Fruit fly (Drosophila melanogaster) whole organism, embryonic: ENCODE results near the gene lectin-37Db.
A peak's percentile ranks its signal among the peaks of the same experiment; 100 is the strongest.

Source experiments
- Atf6 ChIP-seq: fragments of 200-800 bp; sonication (Bioruptor generic); IDR thresholded peaks from 2 replicates; pipeline ENCODE4 v1.3.6; 2022; ENCODE audit warnings: missing biosample characterization, missing genetic modification characterization
- Awh ChIP-seq: fragments of 200-800 bp; sonication (Bioruptor generic); IDR thresholded peaks from 2 replicates; pipeline ENCODE4, ENCODE4 v1.3.6; 2022; ENCODE audit warnings: missing biosample characterization, missing genetic modification characterization
- CG10267 ChIP-seq: fragments of 200-800 bp; sonication (Bioruptor generic); optimal IDR thresholded peaks from 2 replicates; lab custom pipeline; 2018; ENCODE audit warnings: missing biosample characterization, mild to moderate bottlenecking, missing genetic modification characterization, moderate library complexity
- CG10274 ChIP-seq: fragments of 200-800 bp; sonication (Bioruptor generic); optimal IDR thresholded peaks from 3 replicates; lab custom pipeline; 2017; ENCODE audit warnings: missing biosample characterization, mild to moderate bottlenecking, missing genetic modification characterization
- CG10543 ChIP-seq: fragments of 200-800 bp; sonication (Bioruptor generic); optimal IDR thresholded peaks from 3 replicates; lab custom pipeline; 2017; ENCODE audit warnings: missing biosample characterization, mild to moderate bottlenecking, missing genetic modification characterization, moderate library complexity
- CG11093 ChIP-seq: fragments of 200-800 bp; sonication (Bioruptor generic); IDR thresholded peaks from 3 replicates; pipeline ENCODE4 v1.3.6; 2022; ENCODE audit warnings: missing biosample characterization, missing genetic modification characterization
- CG11560 ChIP-seq: fragments of 200-800 bp; sonication (Bioruptor generic); IDR thresholded peaks from 3 replicates; pipeline ENCODE4 v1.3.6; 2022; ENCODE audit warnings: missing biosample characterization, missing genetic modification characterization
- CG11723 ChIP-seq: fragments of 200-800 bp; sonication (Bioruptor generic); optimal IDR thresholded peaks from 2 replicates; lab custom pipeline; 2017; ENCODE audit warnings: missing biosample characterization, mild to moderate bottlenecking, missing genetic modification characterization
- CG12299 ChIP-seq: fragments of 200-800 bp; sonication (Bioruptor generic); optimal IDR thresholded peaks from 2 replicates; lab custom pipeline; 2018; ENCODE audit warnings: missing biosample characterization, mild to moderate bottlenecking, missing genetic modification characterization
- CG1529 ChIP-seq: fragments of 200-800 bp; sonication (Bioruptor generic); optimal IDR thresholded peaks from 3 replicates; lab custom pipeline; 2018; ENCODE audit warnings: missing biosample characterization, missing genetic modification characterization
- CG16815 ChIP-seq: fragments of 200-800 bp; sonication (Bioruptor generic); optimal IDR thresholded peaks from 3 replicates; lab custom pipeline; 2017; ENCODE audit warnings: missing biosample characterization, mild to moderate bottlenecking, missing genetic modification characterization
- CG17328 ChIP-seq: fragments of 200-800 bp; sonication (Bioruptor generic); IDR thresholded peaks from 2 replicates; pipeline ENCODE4 v1.3.6; 2022; ENCODE audit warnings: missing biosample characterization, missing genetic modification characterization
- CG18262 ChIP-seq: fragments of 200-800 bp; optimal IDR thresholded peaks from 3 replicates; lab custom pipeline; 2019; ENCODE audit warnings: missing biosample characterization, mild to moderate bottlenecking, missing genetic modification characterization, moderate library complexity
- CG18619 ChIP-seq: fragments of 200-800 bp; sonication (Bioruptor generic); optimal IDR thresholded peaks from 3 replicates; lab custom pipeline; 2017; ENCODE audit warnings: missing biosample characterization, mild to moderate bottlenecking, missing genetic modification characterization
- CG4707 ChIP-seq: fragments of 200-800 bp; sonication (Bioruptor generic); optimal IDR thresholded peaks from 2 replicates; lab custom pipeline; 2018; ENCODE audit warnings: missing biosample characterization, mild to moderate bottlenecking, missing genetic modification characterization, moderate library complexity
- CG4854 ChIP-seq: fragments of 200-800 bp; sonication (Bioruptor generic); optimal IDR thresholded peaks from 2 replicates; lab custom pipeline; 2016; ENCODE audit warnings: missing biosample characterization, missing genetic modification characterization, inconsistent platforms
- CG6254 ChIP-seq: fragments of 200-800 bp; sonication (Bioruptor generic); optimal IDR thresholded peaks from 3 replicates; lab custom pipeline; 2017; ENCODE audit warnings: mild to moderate bottlenecking, missing biosample characterization, missing genetic modification reagents, missing genetic modification characterization
- CG6683 ChIP-seq: fragments of 200-800 bp; sonication (Bioruptor generic); optimal IDR thresholded peaks from 2 replicates; lab custom pipeline; 2017; ENCODE audit warnings: missing biosample characterization, mild to moderate bottlenecking, missing genetic modification characterization, missing genetic modification reagents
- CG6689 ChIP-seq: fragments of 200-800 bp; sonication (Bioruptor generic); IDR thresholded peaks from 2 replicates; pipeline ENCODE4 v1.3.6; 2022; ENCODE audit warnings: missing biosample characterization, missing genetic modification characterization
- CG8388 ChIP-seq: fragments of 200-800 bp; sonication (Bioruptor generic); optimal IDR thresholded peaks from 2 replicates; lab custom pipeline; 2019; ENCODE audit warnings: missing biosample characterization, mild to moderate bottlenecking, missing genetic modification characterization, moderate library complexity
- CG9817 ChIP-seq: fragments of 200-800 bp; sonication (Bioruptor generic); optimal IDR thresholded peaks from 2 replicates; lab custom pipeline; 2018; ENCODE audit warnings: missing biosample characterization, mild to moderate bottlenecking, missing genetic modification characterization, moderate library complexity
- Dref ChIP-seq: fragments of 200-800 bp; sonication (Bioruptor generic); IDR thresholded peaks from 2 replicates; pipeline ENCODE4 v1.3.6; 2022; ENCODE audit warnings: missing biosample characterization, missing genetic modification characterization
- Drgx ChIP-seq: fragments of 200-800 bp; sonication (Bioruptor generic); IDR thresholded peaks from 2 replicates; pipeline ENCODE4 v1.3.6; 2022; ENCODE audit warnings: missing biosample characterization, missing genetic modification characterization
- E2f2 ChIP-seq: fragments of 200-800 bp; sonication (Bioruptor generic); IDR thresholded peaks from 2 replicates; pipeline ENCODE4 v1.3.6; 2022; ENCODE audit warnings: missing biosample characterization, missing genetic modification characterization
- HLH54F ChIP-seq: fragments of 200-800 bp; sonication (Bioruptor generic); optimal IDR thresholded peaks from 3 replicates; lab custom pipeline; 2016; ENCODE audit warnings: missing biosample characterization, missing genetic modification characterization
- Hand ChIP-seq: fragments of 200-800 bp; sonication (Bioruptor generic); optimal IDR thresholded peaks from 2 replicates; lab custom pipeline; 2017; ENCODE audit warnings: mild to moderate bottlenecking, missing biosample characterization, missing genetic modification reagents, missing genetic modification characterization
- Hey ChIP-seq: fragments of 200-800 bp; sonication (Bioruptor generic); optimal IDR thresholded peaks from 3 replicates; lab custom pipeline; 2018; ENCODE audit warnings: missing biosample characterization, mild to moderate bottlenecking, missing genetic modification characterization
- HmgD ChIP-seq: fragments of 200-800 bp; sonication (Bioruptor generic); optimal IDR thresholded peaks from 3 replicates; lab custom pipeline; 2016; ENCODE audit warnings: missing biosample characterization, missing genetic modification characterization
- Hmr ChIP-seq: fragments of 200-800 bp; sonication (Bioruptor generic); optimal IDR thresholded peaks from 3 replicates; lab custom pipeline; 2017; ENCODE audit warnings: mild to moderate bottlenecking, missing biosample characterization, missing genetic modification reagents, missing genetic modification characterization
- Hr3 ChIP-seq: fragments of 200-800 bp; sonication (Bioruptor generic); optimal IDR thresholded peaks from 3 replicates; lab custom pipeline; 2016; ENCODE audit warnings: missing biosample characterization, missing genetic modification characterization
- Kr ChIP-seq: fragments of 200-800 bp; sonication (Bioruptor generic); optimal IDR thresholded peaks from 2 replicates; lab custom pipeline; 2017; ENCODE audit warnings: missing biosample characterization, mild to moderate bottlenecking, missing genetic modification characterization
- Lim3 ChIP-seq: fragments of 200-800 bp; sonication (Bioruptor generic); IDR thresholded peaks from 2 replicates; pipeline ENCODE4 v1.3.6; 2022; ENCODE audit warnings: missing biosample characterization, missing genetic modification characterization
- Neu2 ChIP-seq: fragments of 200-800 bp; sonication (Bioruptor generic); optimal IDR thresholded peaks from 3 replicates; lab custom pipeline; 2016; ENCODE audit warnings: missing biosample characterization, missing genetic modification characterization, borderline replicate concordance
- Rx ChIP-seq: fragments of 200-800 bp; sonication (Bioruptor generic); IDR thresholded peaks from 2 replicates; pipeline ENCODE4 v1.3.6; 2022; ENCODE audit warnings: missing biosample characterization, missing genetic modification characterization
- Scr ChIP-seq: fragments of 200-800 bp; sonication (Bioruptor generic); IDR thresholded peaks from 2 replicates; pipeline ENCODE4 v1.3.6; 2022; ENCODE audit warnings: missing biosample characterization, missing genetic modification characterization; ENCODE audit not compliant: partially characterized antibody
- Ssrp ChIP-seq: fragments of 200-800 bp; sonication (Bioruptor generic); optimal IDR thresholded peaks from 2 replicates; lab custom pipeline; 2018; ENCODE audit warnings: missing biosample characterization, mild to moderate bottlenecking, missing genetic modification characterization, moderate library complexity
- bsh ChIP-seq, 2 experiments: fragments of 200-800 bp; sonication (Bioruptor generic); optimal IDR thresholded peaks; 2 replicates each; lab custom pipeline; 2017 to 2018; ENCODE audit warnings: mild to moderate bottlenecking in 2 of 2, missing biosample characterization in 2 of 2, missing genetic modification characterization in 2 of 2, moderate library complexity in 1 of 2
- da ChIP-seq: fragments of 200-800 bp; sonication (Bioruptor generic); optimal IDR thresholded peaks from 2 replicates; lab custom pipeline; 2016; ENCODE audit warnings: missing biosample characterization, missing genetic modification characterization
- dimm ChIP-seq: fragments of 200-800 bp; sonication (Bioruptor generic); IDR thresholded peaks from 2 replicates; pipeline ENCODE4 v1.3.6; 2022; ENCODE audit warnings: missing biosample characterization, missing genetic modification characterization
- ewg ChIP-seq: fragments of 200-800 bp; sonication (Bioruptor generic); optimal IDR thresholded peaks from 3 replicates; lab custom pipeline; 2017; ENCODE audit warnings: mild to moderate bottlenecking, missing biosample characterization, missing genetic modification reagents, missing genetic modification characterization
- gem ChIP-seq: fragments of 200-800 bp; sonication (Bioruptor generic); optimal IDR thresholded peaks from 2 replicates; lab custom pipeline; 2019; ENCODE audit warnings: missing biosample characterization, mild to moderate bottlenecking, missing genetic modification characterization, moderate library complexity
- gro ChIP-seq: fragments of 200-800 bp; sonication (Bioruptor generic); optimal IDR thresholded peaks from 2 replicates; lab custom pipeline; 2016; ENCODE audit warnings: missing biosample characterization, missing genetic modification characterization
- nerfin-2 ChIP-seq: fragments of 200-800 bp; sonication (Bioruptor generic); IDR thresholded peaks from 2 replicates; pipeline ENCODE4 v1.3.6; 2022; ENCODE audit warnings: missing biosample characterization, missing genetic modification characterization; ENCODE audit not compliant: partially characterized antibody
- oc ChIP-seq: fragments of 200-800 bp; sonication (Bioruptor generic); optimal IDR thresholded peaks from 2 replicates; lab custom pipeline; 2018; ENCODE audit warnings: missing biosample characterization, mild to moderate bottlenecking, missing genetic modification characterization, moderate library complexity
- sens-2 ChIP-seq: fragments of 200-800 bp; sonication (Bioruptor generic); IDR thresholded peaks from 2 replicates; pipeline ENCODE4 v1.3.6; 2022; ENCODE audit warnings: missing biosample characterization, missing genetic modification characterization
- sim ChIP-seq: fragments of 200-800 bp; sonication (Bioruptor generic); IDR thresholded peaks from 2 replicates; pipeline ENCODE4 v1.3.6; 2022; ENCODE audit warnings: missing biosample characterization, missing genetic modification characterization
- sima ChIP-seq: fragments of 200-800 bp; sonication (Bioruptor generic); optimal IDR thresholded peaks from 2 replicates; lab custom pipeline; 2016; ENCODE audit warnings: missing biosample characterization, missing genetic modification characterization
- trh ChIP-seq: fragments of 200-800 bp; sonication (Bioruptor generic); optimal IDR thresholded peaks from 2 replicates; lab custom pipeline; 2016; ENCODE audit warnings: missing biosample characterization, missing genetic modification characterization
- unpg ChIP-seq: fragments of 200-800 bp; sonication (Bioruptor generic); optimal IDR thresholded peaks from 3 replicates; lab custom pipeline; 2018; ENCODE audit warnings: missing biosample characterization, mild to moderate bottlenecking, missing genetic modification characterization, moderate library complexity
- zf30C ChIP-seq: fragments of 200-800 bp; sonication (Bioruptor generic); optimal IDR thresholded peaks from 3 replicates; lab custom pipeline; 2018; ENCODE audit warnings: missing biosample characterization, mild to moderate bottlenecking, missing genetic modification characterization

The lectin-37Db gene

dm6 chr2L:19376145-19376544 lies 42.7 kb upstream of the lectin-37Db start (continued):
- TF ChIP-seq unpg (GFP tag; lab: Kevin White, UChicago) (peak; percentile 46), da (GFP tag; lab: Kevin White, UChicago) (no peak), CG18262 (tag; lab: Kevin White, UChicago) (peak; percentile 68), dimm (GFP tag; lab: Robert Waterston, UW) (no peak), CG9817 (tag; lab: Kevin White, UChicago) (no peak), ewg (peak; percentile 1), sens-2 (GFP tag; lab: Robert Waterston, UW) (no peak), CG11723 (GFP tag; lab: Kevin White, UChicago) (peak; percentile 14), sim (0 out of 2 replicates have a peak, but pooled peaks have one; percentile 33), Hr3 (peak; percentile 2), CG12299 (tag; lab: Kevin White, UChicago) (no peak), CG10543 (GFP tag; lab: Kevin White, UChicago) (no peak), Lim3 (GFP tag; lab: Robert Waterston, UW) (no peak), Ssrp (tag; lab: Kevin White, UChicago) (peak; percentile 18), Kr (GFP tag; lab: Kevin White, UChicago) (no peak), Hey (tag; lab: Kevin White, UChicago) (no peak), gro (GFP tag; lab: Kevin White, UChicago) (no peak), Hmr (GFP tag; lab: Kevin White, UChicago) (no peak), Drgx (peak; percentile 80), CG6683 (no peak), CG8388 (GFP tag; lab: Kevin White, UChicago) (peak; percentile 62), CG1529 (peak; percentile 14), gem (tag; lab: Kevin White, UChicago) (peak; percentile 55), CG10274 (GFP tag; lab: Kevin White, UChicago) (no peak), CG11093 (GFP tag; lab: Robert Waterston, UW) (0 out of 3 replicates have a peak, but pooled peaks have one; percentile 30), Awh (GFP tag; lab: Robert Waterston, UW) (0 out of 2 replicates have a peak, but pooled peaks have one; percentile 32), E2f2 (peak; percentile 20; the same call in 1 of the 2 replicates), Scr (no peak), CG10267 (tag; lab: Kevin White, UChicago) (peak; percentile 36), CG16815 (GFP tag; lab: Kevin White, UChicago) (peak; percentile 25), bsh (GFP tag; optimal IDR thresholded peaks at IDR 0.05; lab: Kevin White, UChicago) (peak in 1 of 2 experiments; percentile 56), oc (tag; lab: Kevin White, UChicago) (peak; percentile 82), Atf6 (GFP tag; lab: Robert Waterston, UW) (no peak), zf30C (GFP tag; lab: Kevin White, UChicago) (no peak), Hand (GFP tag; lab: Kevin White, UChicago) (no peak), Dref (no peak), Rx (peak; percentile 17; the same call in 1 of the 2 replicates), CG4854 (no peak), CG4707 (GFP tag; lab: Kevin White, UChicago) (no peak), CG6689 (peak; percentile 45; the same call in 1 of the 2 replicates), HmgD (no peak), CG6254 (GFP tag; lab: Kevin White, UChicago) (peak; percentile 52), CG18619 (GFP tag; lab: Kevin White, UChicago) (no peak), CG11560 (tag; lab: Robert Waterston, UW) (no peak), CG17328 (GFP tag; lab: Robert Waterston, UW) (peak; percentile 48; the same call in 1 of the 2 replicates), HLH54F (GFP tag; lab: Kevin White, UChicago) (no peak), trh (GFP tag; lab: Kevin White, UChicago) (no peak), Neu2 (peak; percentile 50), nerfin-2 (GFP tag; lab: Robert Waterston, UW) (no peak), sima (GFP tag; lab: Kevin White, UChicago) (no peak)
